Worm (Caenorhabditis elegans) whole organism, young adult: ENCODE measurements around the gene bath-41.
A peak's percentile ranks its signal among the peaks of the same experiment; 100 is the strongest.

Source experiments
- B0019.2 ChIP-seq: fragments of 200-800 bp; sonication (Bioruptor generic); conservative IDR thresholded peaks from 2 replicates; pipeline ENCODE4 v1.3.6; 2022; ENCODE audit warnings: missing genetic modification reagents, missing genetic modification characterization, missing compliant biosample characterization
- F22D6.2 ChIP-seq: sonication (generic microtip); optimal IDR thresholded peaks from 2 replicates; lab custom pipeline; 2016; ENCODE audit warnings: mild to moderate bottlenecking, missing genetic modification characterization, missing compliant biosample characterization
- F57A8.1 ChIP-seq: fragments of 200-800 bp; sonication (Bioruptor generic); optimal IDR thresholded peaks from 2 replicates; lab custom pipeline; 2018; ENCODE audit warnings: mild to moderate bottlenecking, missing genetic modification characterization, moderate library complexity, missing compliant biosample characterization
- K11D2.4 ChIP-seq: fragments of 200-800 bp; sonication (Bioruptor generic); IDR thresholded peaks from 2 replicates; pipeline ENCODE4 v1.3.6; 2022; ENCODE audit warnings: missing genetic modification reagents, missing genetic modification characterization, missing compliant biosample characterization
- K12H6.12 ChIP-seq: fragments of 200-800 bp; sonication (Bioruptor generic); optimal IDR thresholded peaks from 2 replicates; lab custom pipeline; 2018; ENCODE audit warnings: mild to moderate bottlenecking, missing genetic modification characterization, missing compliant biosample characterization
- Y56A3A.18 ChIP-seq: fragments of 200-800 bp; sonication (Bioruptor generic); IDR thresholded peaks from 2 replicates; pipeline ENCODE4 v1.3.6; 2022; ENCODE audit warnings: missing genetic modification reagents, missing genetic modification characterization, missing compliant biosample characterization
- Y67H2A.10 ChIP-seq: fragments of 200-800 bp; sonication (Bioruptor generic); conservative IDR thresholded peaks from 2 replicates; pipeline ENCODE4 v1.3.6; 2022; ENCODE audit warnings: missing genetic modification reagents, missing genetic modification characterization, missing compliant biosample characterization
- Y95B8A.8 ChIP-seq: fragments of 200-800 bp; sonication (Bioruptor generic); IDR thresholded peaks from 2 replicates; pipeline ENCODE4 v1.3.6; 2022; ENCODE audit warnings: missing genetic modification reagents, missing genetic modification characterization, missing compliant biosample characterization
- akir-1 ChIP-seq: fragments of 200-800 bp; sonication (Bioruptor generic); optimal IDR thresholded peaks from 2 replicates; lab custom pipeline; 2018; ENCODE audit warnings: mild to moderate bottlenecking, missing genetic modification characterization, moderate library complexity, missing compliant biosample characterization
- atf-7 ChIP-seq: sonication (generic microtip); optimal IDR thresholded peaks from 2 replicates; lab custom pipeline; 2017; ENCODE audit warnings: mild to moderate bottlenecking, missing genetic modification characterization, missing compliant biosample characterization
- attf-3 ChIP-seq: fragments of 200-800 bp; sonication (Bioruptor generic); conservative IDR thresholded peaks from 2 replicates; pipeline ENCODE4 v1.3.6; 2022; ENCODE audit warnings: missing genetic modification reagents, missing genetic modification characterization, missing compliant biosample characterization
- cebp-1 ChIP-seq, 2 experiments: fragments of 200-800 bp in 1 of 2; sonication (Bioruptor generic) in 1 of 2; sonication (generic microtip) in 1 of 2; IDR thresholded peaks in 1 of 2; optimal IDR thresholded peaks in 1 of 2; 2 replicates each; pipeline versions ENCODE4 v1.3.6 to Lab custom; 2017 to 2022; ENCODE audit warnings: missing compliant biosample characterization in 2 of 2, missing genetic modification characterization in 2 of 2, mild to moderate bottlenecking in 1 of 2, missing genetic modification reagents in 1 of 2, moderate library complexity in 1 of 2
- ceh-58 ChIP-seq: fragments of 200-800 bp; sonication (Bioruptor generic); IDR thresholded peaks from 2 replicates; pipeline ENCODE4 v1.3.6; 2022; ENCODE audit warnings: missing genetic modification characterization, missing compliant biosample characterization
- chd-7 ChIP-seq: sonication (generic microtip); optimal IDR thresholded peaks from 2 replicates; lab custom pipeline; 2016; ENCODE audit warnings: mild to moderate bottlenecking, missing genetic modification characterization, moderate library complexity, missing compliant biosample characterization
- die-1 ChIP-seq: sonication (generic microtip); optimal IDR thresholded peaks from 2 replicates; lab custom pipeline; 2016; ENCODE audit warnings: missing genotype, mild to moderate bottlenecking, missing genetic modification characterization, missing compliant biosample characterization
- dpl-1 ChIP-seq: fragments of 150-350 bp; optimal IDR thresholded peaks from 2 replicates; lab custom pipeline; 2014; ENCODE audit warnings: missing biosample characterization, missing genetic modification reagents, missing genetic modification characterization
- efl-1 ChIP-seq: fragments of 150-350 bp; optimal IDR thresholded peaks from 2 replicates; lab custom pipeline; 2014; ENCODE audit warnings: missing biosample characterization, missing genetic modification reagents, missing genetic modification characterization
- him-1 ChIP-seq: sonication (generic microtip); optimal IDR thresholded peaks from 2 replicates; lab custom pipeline; 2016; ENCODE audit warnings: missing genotype, missing genetic modification reagents, missing genetic modification characterization, missing compliant biosample characterization
- hlh-12 ChIP-seq: sonication (generic microtip); optimal IDR thresholded peaks from 2 replicates; lab custom pipeline; 2016; ENCODE audit warnings: missing genetic modification characterization, missing compliant biosample characterization
- hmg-1.2 ChIP-seq: fragments of 200-800 bp; sonication (Bioruptor generic); IDR thresholded peaks from 2 replicates; pipeline ENCODE4 v1.3.6; 2022; ENCODE audit warnings: missing genetic modification reagents, missing genetic modification characterization, missing compliant biosample characterization
- hrde-1 ChIP-seq: sonication (generic microtip); optimal IDR thresholded peaks from 2 replicates; lab custom pipeline; 2016; ENCODE audit warnings: missing genetic modification characterization, mild to moderate bottlenecking, missing compliant biosample characterization, moderate library complexity, missing genotype, missing genetic modification reagents, borderline replicate concordance
- hsf-1 ChIP-seq: fragments of 200-800 bp; sonication (Bioruptor generic); IDR thresholded peaks from 2 replicates; pipeline ENCODE4 v1.3.6; 2022; ENCODE audit warnings: missing genetic modification reagents, missing genetic modification characterization, missing compliant biosample characterization
- let-526 ChIP-seq: fragments of 200-800 bp; sonication (Bioruptor generic); IDR thresholded peaks from 2 replicates; pipeline ENCODE4 v1.3.6; 2022; ENCODE audit warnings: missing genetic modification reagents, missing genetic modification characterization, missing compliant biosample characterization
- lin-26 ChIP-seq: fragments of 200-800 bp; sonication (Bioruptor generic); IDR thresholded peaks from 2 replicates; pipeline ENCODE4 v1.3.6; 2022; ENCODE audit warnings: missing genetic modification reagents, missing genetic modification characterization, missing compliant biosample characterization
- lin-35 ChIP-seq, 3 experiments: fragments of 150-350 bp in 2 of 3; sonication (generic microtip) in 1 of 3; optimal IDR thresholded peaks; 2 replicates each; lab custom pipeline; 2014 to 2018; ENCODE audit warnings: missing biosample characterization in 3 of 3, missing genetic modification characterization in 3 of 3, missing genetic modification reagents in 3 of 3
- lin-40 ChIP-seq: sonication (generic microtip); optimal IDR thresholded peaks from 2 replicates; lab custom pipeline; 2016; ENCODE audit warnings: missing genetic modification characterization, mild to moderate bottlenecking, missing compliant biosample characterization, missing genotype, missing genetic modification reagents
- lsl-1 ChIP-seq: fragments of 200-800 bp; sonication (Bioruptor generic); optimal IDR thresholded peaks from 2 replicates; lab custom pipeline; 2018; ENCODE audit warnings: mild to moderate bottlenecking, missing genetic modification characterization, moderate library complexity, missing compliant biosample characterization
- madf-6 ChIP-seq: fragments of 200-800 bp; sonication (Bioruptor generic); IDR thresholded peaks from 2 replicates; pipeline ENCODE4 v1.3.6; 2022; ENCODE audit warnings: missing genetic modification reagents, missing genetic modification characterization, missing compliant biosample characterization
- madf-8 ChIP-seq: fragments of 200-800 bp; sonication (Bioruptor generic); conservative IDR thresholded peaks from 2 replicates; pipeline ENCODE4 v1.3.6; 2022; ENCODE audit warnings: missing genetic modification reagents, missing genetic modification characterization, missing compliant biosample characterization
- mcd-1 ChIP-seq: fragments of 200-800 bp; sonication (Bioruptor generic); IDR thresholded peaks from 2 replicates; pipeline ENCODE4 v1.3.6; 2022; ENCODE audit warnings: missing genetic modification reagents, missing genetic modification characterization, missing compliant biosample characterization
- mel-28 ChIP-seq: sonication (generic microtip); optimal IDR thresholded peaks from 2 replicates; lab custom pipeline; 2016; ENCODE audit warnings: borderline replicate concordance, mild to moderate bottlenecking, missing genetic modification characterization, missing compliant biosample characterization
- nhr-120 ChIP-seq: fragments of 200-800 bp; sonication (Bioruptor generic); IDR thresholded peaks from 2 replicates; pipeline ENCODE4 v1.3.6; 2022; ENCODE audit warnings: missing genetic modification characterization, missing compliant biosample characterization
- nhr-179 ChIP-seq: sonication (generic microtip); optimal IDR thresholded peaks from 2 replicates; lab custom pipeline; 2016; ENCODE audit warnings: mild to moderate bottlenecking, missing genetic modification characterization, missing compliant biosample characterization
- nhr-90 ChIP-seq: sonication (generic microtip); optimal IDR thresholded peaks from 2 replicates; lab custom pipeline; 2016; ENCODE audit warnings: missing genotype, mild to moderate bottlenecking, missing genetic modification characterization, missing compliant biosample characterization
- xnd-1 ChIP-seq: sonication (generic microtip); optimal IDR thresholded peaks from 2 replicates; lab custom pipeline; 2016; ENCODE audit warnings: missing genotype, missing genetic modification reagents, missing genetic modification characterization, missing compliant biosample characterization
- ztf-28 ChIP-seq: fragments of 200-800 bp; sonication (Bioruptor generic); IDR thresholded peaks from 2 replicates; pipeline ENCODE4 v1.3.6; 2022; ENCODE audit warnings: missing genetic modification reagents, missing genetic modification characterization, missing compliant biosample characterization

bath-41 gene

DNA sequence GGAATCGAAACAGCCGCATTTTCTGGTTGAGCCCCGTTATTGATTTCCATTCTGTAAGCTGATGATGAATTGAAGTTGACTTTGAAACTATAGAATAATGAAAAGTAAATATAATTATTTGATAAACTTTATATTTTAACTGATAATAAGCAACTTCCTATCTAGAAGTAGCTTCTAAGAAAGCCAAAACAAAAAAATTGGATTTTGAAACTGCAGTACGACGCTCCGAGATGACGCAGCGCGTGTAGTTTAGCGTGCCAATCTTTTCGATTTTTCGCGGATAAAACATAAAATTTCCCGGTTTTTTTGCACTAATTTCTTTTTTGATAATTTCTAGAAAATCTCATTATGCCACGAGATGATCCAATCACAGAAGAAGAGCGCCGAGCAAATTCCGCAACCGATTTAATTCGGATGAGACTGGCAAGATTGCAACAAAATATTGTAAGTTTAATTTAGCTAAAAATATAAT, at the start of gene bath-41, which contains the start of gene F37A4.2:
bath-41 (minus strand) TSS at position 51 of the 472 bp plus-strand sequence.
F37A4.2 (plus strand) TSS at position 247 of the 472 bp plus-strand sequence.
- TF ChIP-seq attf-3: peak; percentile 94
- TF ChIP-seq xnd-1 (tag; lab: Kevin White, UChicago): peak; percentile 32
- TF ChIP-seq hlh-12 (tag; lab: Kevin White, UChicago): no peak
- TF ChIP-seq mel-28: no peak
- peak; percentile 53 for TF ChIP-seq dpl-1 (GFP tag; lab: Kevin White, UChicago)
- peak; percentile 72 for TF ChIP-seq hsf-1 (GFP tag; lab: Robert Waterston, UW)
- peak; percentile 78 for TF ChIP-seq madf-6 (GFP tag; lab: Robert Waterston, UW)
- no peak for TF ChIP-seq akir-1
- no peak for TF ChIP-seq F22D6.2 (tag; lab: Kevin White, UChicago)
- peak in 1 of 3 experiments; percentile 21 for TF ChIP-seq lin-35 (GFP tag; optimal IDR thresholded peaks at IDR 0.05; lab: Kevin White, UChicago)
- TF ChIP-seq madf-8 (GFP tag; lab: Robert Waterston, UW): 0 out of 2 replicates have a peak, but pooled peaks have one; percentile 14
- TF ChIP-seq efl-1 (GFP tag; lab: Kevin White, UChicago): peak; percentile 82

DNA sequence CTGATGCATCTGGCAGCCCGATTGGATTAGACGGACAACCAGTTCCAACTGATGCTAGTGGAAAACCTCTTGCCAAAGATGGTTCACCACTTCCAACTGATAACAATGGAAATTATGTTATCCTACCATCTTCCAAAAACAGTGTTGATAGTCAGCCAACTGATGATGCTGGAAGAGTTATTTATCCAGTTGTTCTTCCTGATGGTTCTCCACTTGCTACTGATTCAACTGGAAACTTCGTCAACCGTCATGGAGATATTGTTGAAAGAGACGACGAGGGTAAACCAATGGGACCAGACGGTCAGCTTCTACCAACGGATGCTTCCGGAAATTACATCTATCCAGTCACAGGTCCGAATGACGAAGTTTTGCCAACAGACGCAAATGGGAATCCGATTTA, 34.7 kb upstream of the bath-41 start:
- TF ChIP-seq ztf-28 (GFP tag; lab: Robert Waterston, UW) (no peak), Y56A3A.18 (GFP tag; lab: Robert Waterston, UW) (no peak)

DNA sequence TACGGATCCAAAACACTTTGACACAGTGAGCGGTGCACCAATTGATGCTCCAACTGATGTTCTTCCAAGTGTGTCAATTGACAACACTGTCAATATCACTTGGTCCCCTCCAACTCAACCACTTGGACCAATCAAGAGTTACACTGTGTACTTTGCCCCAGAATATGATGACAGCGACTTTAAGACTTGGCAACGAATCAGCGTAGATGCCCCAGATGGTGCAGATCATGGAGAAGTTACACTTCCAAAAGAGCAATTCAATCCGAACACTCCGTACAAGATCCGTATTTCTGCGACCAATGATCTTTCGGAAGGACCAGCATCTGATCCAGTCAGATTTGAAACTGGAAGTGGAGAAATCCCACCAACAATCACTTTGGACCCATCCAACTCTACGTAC, 30.6 kb upstream of the bath-41 start:
- TF ChIP-seq Y67H2A.10 (GFP tag; lab: Robert Waterston, UW) (no peak), lin-26 (GFP tag; lab: Robert Waterston, UW) (no peak), ceh-58 (no peak), B0019.2 (no peak), him-1 (no peak), mcd-1 (GFP tag; lab: Robert Waterston, UW) (no peak), chd-7 (tag; lab: Kevin White, UChicago) (no peak), Y95B8A.8 (GFP tag; lab: Robert Waterston, UW) (no peak), nhr-90 (no peak), K12H6.12 (no peak), nhr-120 (no peak), let-526 (GFP tag; lab: Robert Waterston, UW) (no peak), F22D6.2 (tag; lab: Kevin White, UChicago) (no peak), hmg-1.2 (GFP tag; lab: Robert Waterston, UW) (no peak), die-1 (tag; lab: Kevin White, UChicago) (no peak), F57A8.1 (no peak), hsf-1 (GFP tag; lab: Robert Waterston, UW) (no peak), K11D2.4 (GFP tag; lab: Robert Waterston, UW) (no peak), efl-1 (GFP tag; lab: Kevin White, UChicago) (no peak)

DNA sequence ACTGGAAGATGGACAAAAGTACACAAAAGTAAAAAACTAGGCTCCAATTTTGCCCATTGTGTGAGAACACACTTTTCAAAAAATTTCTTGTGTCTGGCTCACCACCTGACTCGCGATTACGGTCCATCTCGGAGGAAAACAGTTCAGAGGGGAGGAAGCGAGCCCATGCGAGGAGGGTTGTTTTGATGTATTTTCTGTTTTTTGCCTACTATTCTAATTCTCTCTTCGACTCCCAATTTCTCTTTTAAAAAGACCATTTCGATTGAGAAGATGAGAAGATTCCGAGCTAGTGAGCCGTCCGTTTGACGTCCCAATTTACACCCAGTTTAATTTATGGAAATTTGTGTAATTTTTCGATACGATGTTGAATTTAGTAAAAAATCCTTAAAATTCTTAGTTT, 24.6 kb upstream of the bath-41 start:
- TF ChIP-seq hrde-1 (tag; lab: Kevin White, UChicago) (no peak), lin-35 (GFP tag; optimal IDR thresholded peaks at IDR 0.05; lab: Kevin White, UChicago) (no peak), ceh-58 (no peak), cebp-1 (GFP tag; IDR thresholded peaks at IDR 0.05; lab: Robert Waterston, UW) (no peak), cebp-1 (tag; optimal IDR thresholded peaks at IDR 0.05; lab: Kevin White, UChicago) (no peak), lsl-1 (GFP tag; lab: Kevin White, UChicago) (no peak), mel-28 (no peak), nhr-179 (no peak), atf-7 (tag; lab: Kevin White, UChicago) (no peak), lin-40 (tag; lab: Kevin White, UChicago) (no peak)
